Fruit fly (Drosophila melanogaster) whole organism, adult: ENCODE measurements around the gene Plod.

Experiments used
- CG12768 ChIP-seq: fragments of 200-800 bp; sonication (Bioruptor generic); optimal IDR thresholded peaks from 2 replicates; lab custom pipeline; 2017; ENCODE audit warnings: missing biosample characterization, missing genetic modification characterization, mild to moderate bottlenecking, moderate library complexity, missing genetic modification reagents
- CG14711 ChIP-seq: fragments of 200-800 bp; sonication (Bioruptor generic); optimal IDR thresholded peaks from 2 replicates; lab custom pipeline; 2018; ENCODE audit warnings: missing biosample characterization, mild to moderate bottlenecking, missing genetic modification characterization, moderate library complexity
- CG33017 ChIP-seq: fragments of 200-800 bp; sonication (Bioruptor generic); optimal IDR thresholded peaks from 2 replicates; lab custom pipeline; 2018; ENCODE audit warnings: missing biosample characterization, mild to moderate bottlenecking, missing genetic modification characterization, moderate library complexity
- CG7045 ChIP-seq: fragments of 200-800 bp; sonication (Bioruptor generic); optimal IDR thresholded peaks from 2 replicates; lab custom pipeline; 2017; ENCODE audit warnings: missing biosample characterization, mild to moderate bottlenecking, missing genetic modification characterization
- CG7101 ChIP-seq: fragments of 200-800 bp; sonication (Bioruptor generic); optimal IDR thresholded peaks from 2 replicates; lab custom pipeline; 2018; ENCODE audit warnings: missing biosample characterization, mild to moderate bottlenecking, missing genetic modification characterization, moderate library complexity
- Clk ChIP-seq: fragments of 200-800 bp; sonication (Bioruptor generic); optimal IDR thresholded peaks from 2 replicates; lab custom pipeline; 2017; ENCODE audit warnings: missing biosample characterization, missing genetic modification characterization
- bab1 ChIP-seq: fragments of 200-800 bp; sonication (Bioruptor generic); optimal IDR thresholded peaks from 3 replicates; lab custom pipeline; 2019; ENCODE audit warnings: missing biosample characterization, mild to moderate bottlenecking, missing genetic modification characterization, moderate library complexity
- cic ChIP-seq: fragments of 200-800 bp; sonication (Bioruptor generic); optimal IDR thresholded peaks from 2 replicates; lab custom pipeline; 2017; ENCODE audit warnings: missing biosample characterization, mild to moderate bottlenecking, missing genetic modification characterization, moderate library complexity
- cnc ChIP-seq, 2 experiments: fragments of >200 bp; optimal IDR thresholded peaks; 2 replicates each; lab custom pipeline; 2017
- ovo ChIP-seq: fragments of 200-800 bp; sonication (Bioruptor generic); optimal IDR thresholded peaks from 2 replicates; lab custom pipeline; 2016; ENCODE audit warnings: missing biosample characterization, missing genetic modification characterization
- tj ChIP-seq: fragments of 200-800 bp; sonication (Bioruptor generic); optimal IDR thresholded peaks from 3 replicates; lab custom pipeline; 2017; ENCODE audit warnings: missing biosample characterization, mild to moderate bottlenecking, missing genetic modification characterization, moderate library complexity

dm6 chr3L:11183965-11184364, 21.9 kb downstream of the Plod start:
- no peak for TF ChIP-seq CG33017 (tag; lab: Kevin White, UChicago)
- no peak for TF ChIP-seq CG7101
- no peak for TF ChIP-seq Clk
- TF ChIP-seq CG14711 (tag; lab: Kevin White, UChicago) = no peak
- peak; percentile 74 for TF ChIP-seq tj (GFP tag; lab: Kevin White, UChicago)
- no peak for TF ChIP-seq CG7045
- TF ChIP-seq bab1 (GFP tag; lab: Kevin White, UChicago) = no peak
- TF ChIP-seq CG12768 (GFP tag; lab: Kevin White, UChicago) = no peak
- no peak for TF ChIP-seq cic (GFP tag; lab: Kevin White, UChicago)
- TF ChIP-seq cnc (optimal IDR thresholded peaks at IDR 0.05; lab: Kevin White, UChicago) = no peak
- no peak for TF ChIP-seq ovo (GFP tag; lab: Kevin White, UChicago)
